Fruit fly (Drosophila melanogaster): ENCODE measurements around the gene CG5151.

DNA sequence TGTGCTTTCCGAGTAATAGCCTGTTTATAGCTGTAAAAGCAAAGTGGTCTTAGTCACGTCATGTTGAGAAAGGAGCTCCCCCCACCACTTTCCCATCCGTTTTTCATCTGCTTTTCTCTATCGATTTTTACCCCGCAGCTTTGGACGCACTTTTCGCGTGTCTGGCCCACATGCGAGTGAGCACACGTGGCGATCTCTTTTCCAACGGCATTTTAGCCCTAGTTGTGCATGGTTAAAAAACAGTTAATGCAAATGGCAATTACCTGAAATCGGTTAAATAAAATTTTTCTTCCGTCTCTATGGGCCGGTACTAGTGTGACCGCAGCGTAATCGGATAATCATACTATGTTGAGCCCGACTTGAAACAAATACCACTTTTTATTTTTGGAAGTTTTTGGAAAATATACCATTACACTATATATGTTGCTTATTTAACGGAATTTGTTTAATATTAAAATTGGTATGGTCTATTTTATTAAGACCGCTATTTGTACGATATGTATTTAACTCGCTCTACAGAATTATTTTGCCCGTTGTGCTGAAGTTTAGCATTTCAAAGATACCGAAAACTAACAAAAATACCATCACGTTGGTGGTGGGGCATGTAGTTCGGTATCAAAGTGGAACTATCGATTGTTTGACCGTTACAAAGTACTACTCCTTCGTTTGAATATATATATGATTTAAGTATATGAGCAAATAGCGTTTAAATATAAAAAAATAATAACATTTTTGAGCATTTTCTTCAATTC, 52.3 kb downstream of the CG5151 start, which contains the start of gene Zn72D:
- TF ChIP-seq dmrt11E (tag; optimal IDR thresholded peaks at IDR 0.05) (no peak), Ada2b (GFP tag; IDR thresholded peaks at IDR 0.05) (no peak), yki (optimal IDR thresholded peaks at IDR 0.05) (no peak), ttk (GFP tag; IDR thresholded peaks at IDR 0.05) (no peak), Hr51 (GFP tag; optimal IDR thresholded peaks at IDR 0.05) (no peak), CG30431 (GFP tag; optimal IDR thresholded peaks at IDR 0.05) (no peak), Opbp (GFP tag; IDR thresholded peaks at IDR 0.05; ENCODE audit: partially characterized antibody) (peak; percentile 6; the same call in 2 of the 3 replicates), CG31224 (GFP tag; IDR thresholded peaks at IDR 0.05) (no peak), hbn (GFP tag; IDR thresholded peaks at IDR 0.05; ENCODE audit: partially characterized antibody) (no peak), pho (GFP tag; optimal IDR thresholded peaks at IDR 0.05) (no peak)
